Worm (Caenorhabditis elegans): ENCODE data around the gene C05C9.1.

C05C9.1 gene

DNA sequence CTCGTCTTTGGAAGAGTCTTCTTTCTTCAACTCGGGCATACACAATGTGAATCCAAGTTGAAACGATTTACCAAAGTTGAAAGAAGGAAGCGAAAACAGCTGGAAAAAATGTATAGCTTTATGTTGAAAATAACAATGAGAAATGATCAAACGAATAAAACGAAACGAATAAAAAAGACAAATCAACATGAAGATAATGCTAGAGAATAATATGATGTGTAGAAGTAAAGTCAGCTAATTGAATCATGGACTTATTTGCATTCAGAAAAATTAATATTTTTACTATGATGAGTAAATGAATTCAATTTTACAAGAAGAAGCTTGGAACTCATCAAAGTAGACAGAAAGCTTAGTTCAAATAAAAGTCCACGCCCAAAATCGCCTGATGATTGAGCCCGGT, 35.1 kb upstream of the C05C9.1 start, which contains the start of gene alr-1:
TSS of gene alr-1 (minus strand) at position 101 of the 400 bp plus-strand sequence.
- no peak for TF ChIP-seq nhr-111 (GFP tag; optimal IDR thresholded peaks at IDR 0.05)
- TF ChIP-seq aha-1 (tag), result no peak
- TF ChIP-seq lin-13 (GFP tag; optimal IDR thresholded peaks at IDR 0.05), result no peak
- no peak for TF ChIP-seq arid-1 (GFP tag; conservative IDR thresholded peaks at IDR 0.05)
- no peak for TF ChIP-seq set-16 (GFP tag; IDR thresholded peaks at IDR 0.05)
- TF ChIP-seq mdt-29 (GFP tag; IDR thresholded peaks at IDR 0.05), result no peak
- no peak for TF ChIP-seq snpc-1.2 (GFP tag; IDR thresholded peaks at IDR 0.05)
- no peak for TF ChIP-seq lir-3 (tag; optimal IDR thresholded peaks at IDR 0.05)
- no peak for TF ChIP-seq zip-2 (tag; optimal IDR thresholded peaks at IDR 0.05)
- no peak for TF ChIP-seq F26F4.8 (GFP tag; conservative IDR thresholded peaks at IDR 0.05)

DNA sequence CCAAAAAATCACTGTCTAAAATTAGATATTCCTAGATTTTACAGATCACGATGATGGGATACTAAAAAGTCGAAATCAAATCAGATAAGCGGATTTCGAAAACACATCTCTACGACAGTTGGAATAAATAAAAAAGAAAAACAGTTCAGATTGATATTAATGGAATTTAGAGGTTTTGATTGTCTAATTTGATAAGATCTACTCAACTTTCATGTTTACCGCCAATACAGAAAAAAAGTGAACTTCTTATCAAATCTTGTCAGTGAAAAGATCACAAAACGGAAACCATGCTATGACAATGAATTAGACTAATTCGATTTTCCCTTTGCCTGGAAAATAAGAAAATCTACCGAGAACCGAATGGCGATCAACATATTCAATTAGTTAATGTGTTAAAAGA, 34.4 kb upstream of the C05C9.1 start:
- no peak for TF ChIP-seq Y105C5A.15 (GFP tag; IDR thresholded peaks at IDR 0.05)
- TF ChIP-seq dpl-1 (GFP tag; optimal IDR thresholded peaks at IDR 0.05), result no peak
- TF ChIP-seq skn-1 (tag; optimal IDR thresholded peaks at IDR 0.05), result no peak
- no peak for TF ChIP-seq lin-15B (tag; optimal IDR thresholded peaks at IDR 0.05)
- TF ChIP-seq ZK546.5 (tag; optimal IDR thresholded peaks at IDR 0.05), result no peak
- TF ChIP-seq F26F4.8 (GFP tag; conservative IDR thresholded peaks at IDR 0.05), result no peak
- no peak for TF ChIP-seq F44E2.7 (GFP tag; IDR thresholded peaks at IDR 0.05)
- TF ChIP-seq nhr-76 (tag; optimal IDR thresholded peaks at IDR 0.05), result no peak
- TF ChIP-seq lim-7 (GFP tag; IDR thresholded peaks at IDR 0.05), result no peak
- TF ChIP-seq pqm-1 (tag; optimal IDR thresholded peaks at IDR 0.05), result no peak
- no peak for TF ChIP-seq attf-4 (tag; optimal IDR thresholded peaks at IDR 0.05)
- no peak for TF ChIP-seq mes-2 (tag; optimal IDR thresholded peaks at IDR 0.05; ENCODE audit: poor library complexity, severe bottlenecking)
- TF ChIP-seq daf-8 (GFP tag; IDR thresholded peaks at IDR 0.05), result no peak
- TF ChIP-seq daf-12 (tag; optimal IDR thresholded peaks at IDR 0.05), result no peak
- no peak for TF ChIP-seq nhr-42 (GFP tag; IDR thresholded peaks at IDR 0.05)
- TF ChIP-seq nhr-10 (tag; optimal IDR thresholded peaks at IDR 0.05), result no peak
- no peak for TF ChIP-seq daf-16 (GFP tag; optimal IDR thresholded peaks at IDR 0.05)
- TF ChIP-seq daf-16 (tag; optimal IDR thresholded peaks at IDR 0.05), result no peak

DNA sequence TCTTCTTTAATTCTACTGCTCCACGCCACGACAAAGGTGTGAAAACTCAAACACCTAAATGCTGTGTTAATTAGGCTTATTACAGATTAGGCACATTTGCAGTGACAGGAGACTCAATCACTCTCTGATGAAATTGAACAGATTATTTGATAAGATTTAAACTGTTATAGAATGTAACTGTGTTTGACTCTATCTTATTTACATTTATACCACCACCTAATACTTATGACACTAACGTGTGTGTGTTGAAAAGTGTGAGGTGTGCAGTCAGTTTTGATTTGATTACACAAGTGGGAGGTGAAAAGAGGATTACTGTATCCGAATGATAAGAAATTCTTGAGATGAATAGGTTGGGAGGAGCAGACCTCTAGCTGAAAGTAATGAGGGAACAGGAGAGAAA, 28.4 kb upstream of the C05C9.1 start:
- TF ChIP-seq attf-4 (tag; optimal IDR thresholded peaks at IDR 0.05) (no peak), pqm-1 (tag; optimal IDR thresholded peaks at IDR 0.05) (peak; percentile 45)

DNA sequence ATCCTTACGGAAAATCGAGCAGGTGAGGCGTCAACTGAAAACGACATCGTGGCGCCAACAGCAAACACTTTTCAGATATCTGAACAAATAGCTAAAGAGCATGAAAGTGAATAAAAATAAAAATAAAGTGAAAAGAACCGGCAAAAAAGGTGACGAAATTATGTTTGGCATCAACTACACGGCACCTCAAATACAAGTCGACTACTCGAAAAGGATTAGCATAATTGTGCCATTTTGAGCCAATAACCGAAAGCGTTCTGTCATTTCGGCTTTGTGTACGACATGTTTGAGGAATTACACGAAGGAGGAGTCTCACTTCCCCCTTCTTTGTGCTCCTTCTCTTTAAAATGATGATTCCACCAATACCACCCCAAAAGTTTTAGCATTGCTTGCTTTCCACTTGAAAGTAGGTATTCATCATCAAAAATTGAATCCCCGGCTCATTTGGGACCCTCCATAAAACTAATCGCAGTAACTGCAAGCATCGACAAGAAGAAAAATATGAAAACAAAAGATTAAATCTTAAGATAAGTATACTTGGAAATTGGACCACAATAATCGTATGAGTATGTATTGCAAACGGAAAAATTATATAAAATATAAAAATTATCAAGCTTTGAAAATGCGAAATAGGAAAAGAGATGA, 25.8 kb upstream of the C05C9.1 start:
- TF ChIP-seq unc-62 (GFP tag; optimal IDR thresholded peaks at IDR 0.05 in 1 of 2) (peak in 1 of 2 experiments; percentile 99), unc-62 (tag; optimal IDR thresholded peaks at IDR 0.05) (no peak), hlh-11 (tag; optimal IDR thresholded peaks at IDR 0.05) (no peak)

DNA sequence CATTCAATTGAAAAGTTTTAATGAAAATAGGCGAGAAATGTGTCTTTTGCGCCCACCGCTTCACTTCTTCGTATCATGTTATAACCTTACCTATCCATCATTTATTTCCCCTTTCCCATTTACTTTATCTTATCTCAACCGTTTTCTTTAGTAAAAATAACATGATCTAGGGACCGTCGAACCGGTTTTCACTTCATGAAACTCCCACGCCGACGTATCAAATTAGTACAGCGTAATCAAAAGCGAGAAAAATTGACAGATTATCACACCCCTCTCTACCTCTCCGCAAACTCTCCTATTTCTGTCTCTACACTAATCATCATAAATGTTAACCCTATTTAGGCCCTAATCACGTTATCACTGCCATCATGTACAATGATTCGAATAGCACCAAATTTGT, 23.6 kb upstream of the C05C9.1 start:
- TF ChIP-seq lim-7 (GFP tag; IDR thresholded peaks at IDR 0.05), result no peak
- TF ChIP-seq T20F7.1 (GFP tag; optimal IDR thresholded peaks at IDR 0.05), result no peak
- TF ChIP-seq hlh-30 (tag; optimal IDR thresholded peaks at IDR 0.05; ENCODE audit: insufficient read depth), result peak; percentile 19
- peak; percentile 10 for TF ChIP-seq nhr-28 (tag; optimal IDR thresholded peaks at IDR 0.05)

DNA sequence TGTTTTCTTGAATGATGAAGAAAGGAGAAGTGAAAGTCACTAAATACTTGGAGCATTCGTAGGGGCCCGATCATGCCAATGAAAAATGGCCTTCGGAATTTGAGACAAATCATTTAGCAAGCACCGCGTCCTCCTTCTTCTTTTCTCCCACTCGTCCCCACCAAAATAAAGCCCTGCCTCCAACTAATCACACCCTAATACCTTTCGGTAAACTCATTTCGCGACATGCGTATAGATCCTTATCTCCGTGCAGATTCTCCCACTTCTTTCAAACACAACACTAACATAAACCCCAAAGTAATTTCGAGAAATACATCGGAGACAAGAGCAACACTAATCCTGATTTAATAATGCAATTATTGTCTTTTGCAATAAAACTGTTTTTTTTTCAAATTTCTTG, 23.0 kb upstream of the C05C9.1 start:
- TF ChIP-seq gei-8 (GFP tag; optimal IDR thresholded peaks at IDR 0.05) (no peak), vab-7 (GFP tag; IDR thresholded peaks at IDR 0.05) (no peak), mep-1 (tag; optimal IDR thresholded peaks at IDR 0.05) (no peak), unc-62 (GFP tag; optimal IDR thresholded peaks at IDR 0.05 in 1 of 2) (peak in 1 of 2 experiments; percentile 88), unc-62 (tag; optimal IDR thresholded peaks at IDR 0.05) (no peak), nhr-237 (tag; optimal IDR thresholded peaks at IDR 0.05) (no peak)
